Worm (Caenorhabditis elegans) whole organism, mixed stage, embryonic: ENCODE results near the gene wdr-5.2.

Experiments used
- nhr-28 ChIP-seq: fragments of 150-350 bp; optimal IDR thresholded peaks from 2 replicates; lab custom pipeline; 2014; ENCODE audit warnings: missing biosample characterization, missing genetic modification characterization
- nhr-76 ChIP-seq: sonication (generic microtip); optimal IDR thresholded peaks from 2 replicates; lab custom pipeline; 2017; ENCODE audit warnings: missing biosample characterization, missing genetic modification characterization
- pha-4 ChIP-seq: fragments of 150-350 bp; optimal IDR thresholded peaks from 2 replicates; lab custom pipeline; 2018; ENCODE audit warnings: missing biosample characterization, missing genetic modification reagents, missing genetic modification characterization

DNA sequence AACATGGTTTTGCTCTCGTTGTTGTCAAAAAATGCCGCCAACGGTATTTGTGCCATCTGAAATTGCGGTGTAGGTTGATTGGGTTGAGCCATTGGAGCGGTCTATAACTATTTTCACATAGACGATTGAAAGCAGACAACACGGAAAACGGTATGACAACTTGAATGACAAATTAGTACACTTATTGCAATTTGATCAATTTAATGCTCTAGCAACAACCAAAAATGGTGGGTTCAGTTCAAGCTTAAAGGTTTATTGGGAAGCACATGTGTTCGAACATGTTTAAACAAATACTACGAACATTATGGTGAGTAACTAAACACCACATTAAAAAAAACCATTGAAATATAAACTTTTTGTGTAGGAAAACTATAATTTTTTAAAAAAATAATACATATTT, 9.5 kb upstream of the wdr-5.2 start, which contains the start of gene sel-7:
- TF ChIP-seq pha-4 (tag; lab: Kevin White, UChicago): no peak
- TF ChIP-seq nhr-76 (tag; lab: Kevin White, UChicago): no peak
- no peak for TF ChIP-seq nhr-28 (tag; lab: Kevin White, UChicago)
